Worm (Caenorhabditis elegans): ENCODE measurements around the gene raga-1.
A peak's percentile ranks its signal among the peaks of the same experiment; 100 is the strongest.

raga-1 gene

DNA sequence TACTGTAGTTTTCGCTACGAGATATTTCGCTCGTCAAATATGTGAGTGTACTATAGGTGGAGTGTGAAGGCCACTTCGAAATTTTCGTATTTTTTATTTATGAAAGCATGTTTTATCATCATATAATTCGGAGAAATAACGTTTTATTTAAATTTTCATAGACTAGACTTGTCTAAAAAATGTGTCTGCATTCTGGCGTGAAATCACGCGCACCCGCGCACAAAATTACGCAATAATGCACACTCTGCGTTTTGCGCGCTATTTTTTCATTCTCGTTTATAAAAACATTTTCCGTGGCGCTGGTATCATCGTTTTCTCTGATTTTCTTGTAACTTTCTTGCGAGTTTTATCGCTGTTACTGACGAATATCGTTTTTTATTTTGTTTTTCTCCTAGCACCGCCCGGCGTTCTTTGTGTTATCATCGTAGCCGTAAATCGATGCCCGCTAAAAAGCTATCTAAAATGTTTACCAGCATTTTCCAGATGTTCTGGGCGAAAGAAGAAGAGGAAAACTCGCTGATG, 3.9 kb upstream of the raga-1 start, which contains the start of gene saps-1 (continued):
- peak; percentile 45 for TF ChIP-seq snpc-1.3 (tag; optimal IDR thresholded peaks at IDR 0.05; ENCODE audit: insufficient read depth)
- no peak for TF ChIP-seq ceh-40 (GFP tag; IDR thresholded peaks at IDR 0.05)
- TF ChIP-seq pbrm-1 (GFP tag; IDR thresholded peaks at IDR 0.05) = peak; percentile 58; the same call in 1 of the 2 replicates
- TF ChIP-seq dpl-1 (GFP tag; optimal IDR thresholded peaks at IDR 0.05) = peak; percentile 77
- 0 out of 2 replicates have a peak, but pooled peaks have one; percentile 28 for TF ChIP-seq K11D2.4 (GFP tag; IDR thresholded peaks at IDR 0.05)
- TF ChIP-seq rpc-1 (optimal IDR thresholded peaks at IDR 0.05) = no peak
- no peak for TF ChIP-seq rpc-1 (tag; optimal IDR thresholded peaks at IDR 0.05)
- TF ChIP-seq dox-1 (GFP tag; IDR thresholded peaks at IDR 0.05) = peak; percentile 77
- TF ChIP-seq ztf-18 (tag; optimal IDR thresholded peaks at IDR 0.05) = peak; percentile 27

DNA sequence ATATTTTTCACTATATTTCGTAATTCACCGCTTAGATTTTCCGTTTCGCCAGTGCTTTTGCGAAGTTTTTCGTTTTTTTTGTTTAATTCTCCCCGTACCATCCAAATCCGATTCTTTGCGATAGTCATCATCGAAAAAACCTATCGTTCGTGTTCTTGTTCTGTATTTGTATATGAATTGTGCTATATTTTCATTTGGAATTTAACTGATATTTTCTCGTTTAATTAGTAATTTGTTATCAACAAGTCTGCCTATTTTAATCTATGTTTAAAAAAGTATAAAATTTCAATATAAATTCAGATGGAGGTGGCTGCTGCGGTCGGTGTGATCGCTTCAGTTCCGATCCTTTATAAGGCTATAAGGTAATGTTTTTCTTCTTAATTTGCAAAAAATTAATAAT, 1.4 kb downstream of the raga-1 start, which contains the start of gene samp-1:
TSS of gene samp-1 (plus strand) at position 301 of the 400 bp plus-strand sequence.
- no peak for TF ChIP-seq bed-1 (GFP tag; IDR thresholded peaks at IDR 0.05)
- peak; percentile 42; the same call in 1 of the 2 replicates for TF ChIP-seq madf-6 (GFP tag; IDR thresholded peaks at IDR 0.05)
- TF ChIP-seq hmg-1.2 (GFP tag; IDR thresholded peaks at IDR 0.05) = no peak
- no peak for TF ChIP-seq him-1 (tag; optimal IDR thresholded peaks at IDR 0.05)
- TF ChIP-seq sdz-38 (tag; optimal IDR thresholded peaks at IDR 0.05) = no peak
- TF ChIP-seq hrde-1 (tag; optimal IDR thresholded peaks at IDR 0.05; ENCODE audit: borderline replicate concordance) = no peak
- TF ChIP-seq mel-28 (tag; optimal IDR thresholded peaks at IDR 0.05; ENCODE audit: borderline replicate concordance) = no peak
- no peak for TF ChIP-seq rpc-1 (optimal IDR thresholded peaks at IDR 0.05)
- TF ChIP-seq rpc-1 (tag; optimal IDR thresholded peaks at IDR 0.05) = no peak
- TF ChIP-seq snpc-1.3 (tag; optimal IDR thresholded peaks at IDR 0.05; ENCODE audit: insufficient read depth) = peak; percentile 9
- no peak for TF ChIP-seq rcor-1 (GFP tag; IDR thresholded peaks at IDR 0.05)
- TF ChIP-seq F22D6.2 (tag; optimal IDR thresholded peaks at IDR 0.05) = no peak

DNA sequence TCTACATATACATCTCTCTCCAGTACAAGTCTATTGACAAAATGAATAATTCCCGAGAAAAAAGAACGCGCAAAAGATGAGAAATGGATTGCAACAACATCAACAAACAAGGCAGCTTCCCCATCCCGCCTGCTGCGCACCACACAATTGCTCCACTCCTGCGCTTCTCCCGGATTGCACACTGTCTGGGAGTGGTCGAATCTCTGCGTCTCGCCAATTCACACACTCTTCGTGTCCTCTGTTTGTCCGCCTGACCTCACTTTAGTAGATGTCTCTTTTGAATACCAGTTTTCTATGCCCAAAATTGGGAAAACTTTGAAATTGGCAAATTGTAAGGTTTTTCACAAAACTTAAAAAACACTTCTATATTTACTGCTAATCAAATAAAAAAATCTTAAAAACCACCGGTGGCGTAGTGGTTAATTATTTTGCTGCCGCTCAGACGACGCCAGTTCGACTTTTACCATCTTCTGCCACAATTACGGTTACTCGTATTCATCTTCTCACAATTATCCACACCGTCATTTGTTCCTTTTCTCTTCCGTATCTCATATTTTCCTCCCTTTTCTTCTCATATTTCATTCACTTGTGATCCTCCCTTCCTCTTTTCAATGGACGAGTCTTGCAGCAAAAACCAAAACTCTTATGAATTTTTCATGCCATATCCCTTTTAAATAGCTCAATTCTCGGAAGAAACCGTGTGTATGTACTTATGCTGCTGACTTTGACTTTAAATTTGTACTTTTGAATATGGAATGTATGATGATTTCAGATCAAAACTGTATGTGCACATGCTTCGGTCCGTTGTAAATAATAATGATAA, 4.7 kb downstream of the raga-1 start, which contains the start of gene rsf-1:
TSS of gene rsf-1 (plus strand) at position 773 of the 823 bp plus-strand sequence.
- TF ChIP-seq ccch-3 (GFP tag; optimal IDR thresholded peaks at IDR 0.05) = no peak
- no peak for TF ChIP-seq F39B2.1 (GFP tag; IDR thresholded peaks at IDR 0.05)
- TF ChIP-seq dox-1 (GFP tag; IDR thresholded peaks at IDR 0.05) = peak; percentile 37; the same call in 1 of the 2 replicates
- TF ChIP-seq F37B4.10 (GFP tag; IDR thresholded peaks at IDR 0.05) = no peak
- no peak for TF ChIP-seq ceh-91 (GFP tag; IDR thresholded peaks at IDR 0.05)
- no peak for TF ChIP-seq ztf-3 (GFP tag; optimal IDR thresholded peaks at IDR 0.05)
- no peak for TF ChIP-seq athp-1 (tag; optimal IDR thresholded peaks at IDR 0.05)
- no peak for TF ChIP-seq lin-54 (GFP tag; optimal IDR thresholded peaks at IDR 0.05)
- no peak for TF ChIP-seq hlh-12 (tag; optimal IDR thresholded peaks at IDR 0.05)
- no peak for TF ChIP-seq egl-18 (GFP tag; IDR thresholded peaks at IDR 0.05)
- no peak for TF ChIP-seq mxl-1 (tag; optimal IDR thresholded peaks at IDR 0.05)
- peak; percentile 51 for TF ChIP-seq madf-6 (GFP tag; IDR thresholded peaks at IDR 0.05)
- no peak for TF ChIP-seq Y95B8A.8 (GFP tag; IDR thresholded peaks at IDR 0.05)
- TF ChIP-seq tbp1 (GFP tag; optimal IDR thresholded peaks at IDR 0.05) = peak; percentile 81
- TF ChIP-seq lsl-1 (GFP tag; optimal IDR thresholded peaks at IDR 0.05) = no peak
- TF ChIP-seq ceh-100 (GFP tag; IDR thresholded peaks at IDR 0.05) = no peak
- TF ChIP-seq lsy-27 (tag; optimal IDR thresholded peaks at IDR 0.05; ENCODE audit: borderline replicate concordance, insufficient read depth) = no peak
- TF ChIP-seq rpc-1 (optimal IDR thresholded peaks at IDR 0.05) = peak; percentile 49
- peak; percentile 70 for TF ChIP-seq rpc-1 (tag; optimal IDR thresholded peaks at IDR 0.05)
- TF ChIP-seq mcd-1 (GFP tag; IDR thresholded peaks at IDR 0.05) = peak; percentile 47; the same call in 1 of the 2 replicates
- TF ChIP-seq ets-4 (GFP tag; optimal IDR thresholded peaks at IDR 0.05) = no peak
- no peak for TF ChIP-seq somi-1 (GFP tag; optimal IDR thresholded peaks at IDR 0.05)
- no peak for TF ChIP-seq ama-1 (optimal IDR thresholded peaks at IDR 0.05)
- TF ChIP-seq ama-1 (GFP tag; optimal IDR thresholded peaks at IDR 0.05) = no peak
- TF ChIP-seq ztf-22 (GFP tag; optimal IDR thresholded peaks at IDR 0.05) = no peak
- TF ChIP-seq snpc-4 (GFP tag; optimal IDR thresholded peaks at IDR 0.05) = no peak
- peak in 2 of 4 experiments; percentile 16 to 21 for TF ChIP-seq snpc-4 (tag; optimal IDR thresholded peaks at IDR 0.05)
- no peak for TF ChIP-seq ztf-18 (tag; optimal IDR thresholded peaks at IDR 0.05)
- no peak for TF ChIP-seq Y67H2A.10 (GFP tag; conservative IDR thresholded peaks at IDR 0.05)
- no peak for TF ChIP-seq B0019.2 (GFP tag; conservative IDR thresholded peaks at IDR 0.05)

All from whole organism, young adult.